Worm (Caenorhabditis elegans): ENCODE data around the gene mrpl-1.

ce11 chrIV:7698320-7698719, 11.2 kb downstream of the mrpl-1 start, which contains the start of gene flp-13:
- no peak for TF ChIP-seq W03F9.2 (tag; optimal IDR thresholded peaks at IDR 0.05)
- TF ChIP-seq him-1 (tag; optimal IDR thresholded peaks at IDR 0.05): no peak
- TF ChIP-seq dao-5 (tag; optimal IDR thresholded peaks at IDR 0.05): no peak
